Fruit fly (Drosophila melanogaster) whole organism, embryonic: Measurements from ENCODE around the gene CG18262.

Experiments
- Atf3 ChIP-seq: fragments of 200-800 bp; sonication (Bioruptor generic); optimal IDR thresholded peaks from 3 replicates; lab custom pipeline; 2016; ENCODE audit warnings: missing biosample characterization, missing genetic modification characterization
- B-H2 ChIP-seq: fragments of 200-800 bp; sonication (Bioruptor generic); optimal IDR thresholded peaks from 2 replicates; lab custom pipeline; 2018; ENCODE audit warnings: missing biosample characterization, mild to moderate bottlenecking, missing genetic modification characterization
- Bdp1 ChIP-seq: fragments of 200-800 bp; sonication (Bioruptor generic); optimal IDR thresholded peaks from 3 replicates; lab custom pipeline; 2016; ENCODE audit warnings: missing biosample characterization, missing genetic modification characterization
- CG1024 ChIP-seq: fragments of 200-800 bp; sonication (Bioruptor generic); IDR thresholded peaks from 2 replicates; pipeline ENCODE4 v1.3.6; 2022; ENCODE audit warnings: missing biosample characterization, missing genetic modification characterization
- CG10979 ChIP-seq: fragments of 200-800 bp; sonication (Bioruptor generic); optimal IDR thresholded peaks from 2 replicates; lab custom pipeline; 2018; ENCODE audit warnings: missing biosample characterization, mild to moderate bottlenecking, missing genetic modification characterization, moderate library complexity
- CG12391 ChIP-seq: fragments of 200-800 bp; sonication (Bioruptor generic); optimal IDR thresholded peaks from 3 replicates; lab custom pipeline; 2018; ENCODE audit warnings: missing biosample characterization, mild to moderate bottlenecking, missing genetic modification characterization, moderate library complexity
- CG12659 ChIP-seq: fragments of 200-800 bp; sonication (Bioruptor generic); optimal IDR thresholded peaks from 3 replicates; lab custom pipeline; 2017; ENCODE audit warnings: mild to moderate bottlenecking, missing biosample characterization, missing genetic modification reagents, missing genetic modification characterization
- CG13424 ChIP-seq: fragments of 200-800 bp; sonication (Bioruptor generic); optimal IDR thresholded peaks from 2 replicates; lab custom pipeline; 2019; ENCODE audit warnings: missing biosample characterization, mild to moderate bottlenecking, missing genetic modification characterization, moderate library complexity
- CG14050 ChIP-seq: fragments of 200-800 bp; sonication (Bioruptor generic); IDR thresholded peaks from 3 replicates; pipeline ENCODE4 v1.3.6; 2022; ENCODE audit warnings: missing biosample characterization, missing genetic modification characterization
- CG15601 ChIP-seq: fragments of 200-800 bp; sonication (Bioruptor generic); optimal IDR thresholded peaks from 3 replicates; lab custom pipeline; 2019; ENCODE audit warnings: missing biosample characterization, mild to moderate bottlenecking, missing genetic modification characterization, moderate library complexity
- CG1603 ChIP-seq: fragments of 200-800 bp; sonication (Bioruptor generic); optimal IDR thresholded peaks from 2 replicates; lab custom pipeline; 2019; ENCODE audit warnings: missing biosample characterization, mild to moderate bottlenecking, missing genetic modification characterization, moderate library complexity
- CG16815 ChIP-seq: fragments of 200-800 bp; sonication (Bioruptor generic); optimal IDR thresholded peaks from 3 replicates; lab custom pipeline; 2017; ENCODE audit warnings: missing biosample characterization, mild to moderate bottlenecking, missing genetic modification characterization
- CG18262 ChIP-seq: fragments of 200-800 bp; optimal IDR thresholded peaks from 3 replicates; lab custom pipeline; 2019; ENCODE audit warnings: missing biosample characterization, mild to moderate bottlenecking, missing genetic modification characterization, moderate library complexity
- CG30431 ChIP-seq: fragments of 200-800 bp; sonication (Bioruptor generic); optimal IDR thresholded peaks from 2 replicates; lab custom pipeline; 2017; ENCODE audit warnings: missing biosample characterization, missing genetic modification characterization
- CG32532 ChIP-seq: fragments of 200-800 bp; sonication (Bioruptor generic); IDR thresholded peaks from 2 replicates; pipeline ENCODE4 v1.3.6; 2022; ENCODE audit warnings: missing biosample characterization, missing genetic modification characterization
- CG3995 ChIP-seq: fragments of 200-800 bp; sonication (Bioruptor generic); optimal IDR thresholded peaks from 3 replicates; lab custom pipeline; 2016; ENCODE audit warnings: missing biosample characterization, missing genetic modification characterization
- CG4424 ChIP-seq: fragments of 200-800 bp; sonication (Bioruptor generic); optimal IDR thresholded peaks from 3 replicates; lab custom pipeline; 2016; ENCODE audit warnings: missing biosample characterization, missing genetic modification characterization
- CG7928 ChIP-seq: fragments of 200-800 bp; sonication (Bioruptor generic); optimal IDR thresholded peaks from 2 replicates; lab custom pipeline; 2017; ENCODE audit warnings: missing biosample characterization, mild to moderate bottlenecking, missing genetic modification characterization
- CG8089 ChIP-seq: fragments of 200-800 bp; sonication (Bioruptor generic); optimal IDR thresholded peaks from 3 replicates; lab custom pipeline; 2016; ENCODE audit warnings: missing biosample characterization, missing genetic modification characterization
- CG8944 ChIP-seq: fragments of 200-800 bp; sonication (Bioruptor generic); optimal IDR thresholded peaks from 3 replicates; lab custom pipeline; 2016; ENCODE audit warnings: missing biosample characterization, missing genetic modification characterization
- CoRest ChIP-seq: fragments of 200-800 bp; sonication (Bioruptor generic); optimal IDR thresholded peaks from 3 replicates; lab custom pipeline; 2018; ENCODE audit warnings: missing biosample characterization, mild to moderate bottlenecking, missing genetic modification characterization, moderate library complexity
- Dbx ChIP-seq: fragments of 200-800 bp; sonication (Bioruptor generic); IDR thresholded peaks from 3 replicates; pipeline ENCODE4 v1.3.6; 2022; ENCODE audit warnings: missing biosample characterization, missing genetic modification characterization
- Fer3 ChIP-seq: fragments of 200-800 bp; sonication (Bioruptor generic); optimal IDR thresholded peaks from 2 replicates; lab custom pipeline; 2018; ENCODE audit warnings: missing biosample characterization, mild to moderate bottlenecking, missing genetic modification characterization, moderate library complexity
- Hmr ChIP-seq: fragments of 200-800 bp; sonication (Bioruptor generic); optimal IDR thresholded peaks from 3 replicates; lab custom pipeline; 2017; ENCODE audit warnings: mild to moderate bottlenecking, missing biosample characterization, missing genetic modification reagents, missing genetic modification characterization
- Med ChIP-seq: fragments of 200-800 bp; sonication (Bioruptor generic); peaks from one replicate; lab custom pipeline; 2016; ENCODE audit warnings: missing biosample characterization, missing genetic modification characterization, mild to moderate bottlenecking, inconsistent platforms, moderate library complexity
- Meics ChIP-seq: fragments of 200-800 bp; sonication (Bioruptor generic); optimal IDR thresholded peaks from 2 replicates; lab custom pipeline; 2017; ENCODE audit warnings: missing biosample characterization, mild to moderate bottlenecking, missing genetic modification characterization
- Sox100B ChIP-seq: fragments of 200-800 bp; sonication (Bioruptor generic); optimal IDR thresholded peaks from 3 replicates; lab custom pipeline; 2018; ENCODE audit warnings: missing biosample characterization, mild to moderate bottlenecking, missing genetic modification characterization
- TFAM ChIP-seq: fragments of 200-800 bp; sonication (Bioruptor generic); optimal IDR thresholded peaks from 2 replicates; lab custom pipeline; 2017; ENCODE audit warnings: missing biosample characterization, missing genetic modification characterization, inconsistent platforms
- Taf1 ChIP-seq: fragments of 200-800 bp; sonication (Bioruptor generic); IDR thresholded peaks from 2 replicates; pipeline ENCODE4 v1.3.6; 2022; ENCODE audit warnings: missing biosample characterization, missing genetic modification characterization
- ac ChIP-seq: fragments of 200-800 bp; sonication (Bioruptor generic); optimal IDR thresholded peaks from 3 replicates; lab custom pipeline; 2017; ENCODE audit warnings: missing biosample characterization, mild to moderate bottlenecking, missing genetic modification characterization
- bigmax ChIP-seq: fragments of 200-800 bp; sonication (Bioruptor generic); optimal IDR thresholded peaks from 2 replicates; lab custom pipeline; 2018; ENCODE audit warnings: missing biosample characterization, mild to moderate bottlenecking, missing genetic modification characterization
- chinmo ChIP-seq: fragments of 200-800 bp; sonication (Bioruptor generic); IDR thresholded peaks from 4 replicates; pipeline ENCODE4 v1.3.6; 2022; ENCODE audit warnings: missing biosample characterization, missing genetic modification characterization; ENCODE audit not compliant: partially characterized antibody
- disco-r ChIP-seq: fragments of 200-800 bp; sonication (Bioruptor generic); optimal IDR thresholded peaks from 2 replicates; lab custom pipeline; 2016; ENCODE audit warnings: missing biosample characterization, missing genetic modification characterization
- eve ChIP-seq, 2 experiments: fragments of >200 bp; optimal IDR thresholded peaks; 2 replicates each; lab custom pipeline; 2017; ENCODE audit warnings: missing biosample characterization in 2 of 2, missing genetic modification characterization in 2 of 2
- ewg ChIP-seq: fragments of 200-800 bp; sonication (Bioruptor generic); optimal IDR thresholded peaks from 3 replicates; lab custom pipeline; 2017; ENCODE audit warnings: mild to moderate bottlenecking, missing biosample characterization, missing genetic modification reagents, missing genetic modification characterization
- fd102C ChIP-seq: fragments of 200-800 bp; sonication (Bioruptor generic); optimal IDR thresholded peaks from 2 replicates; lab custom pipeline; 2018; ENCODE audit warnings: missing biosample characterization, mild to moderate bottlenecking, missing genetic modification characterization, moderate library complexity
- grau ChIP-seq: fragments of 200-800 bp; optimal IDR thresholded peaks from 3 replicates; lab custom pipeline; 2019; ENCODE audit warnings: missing biosample characterization, mild to moderate bottlenecking, missing genetic modification characterization, moderate library complexity
- gsb ChIP-seq: fragments of 200-800 bp; sonication (Bioruptor generic); IDR thresholded peaks from 2 replicates; pipeline ENCODE4 v1.3.6; 2022; ENCODE audit warnings: missing biosample characterization, missing genetic modification characterization
- hbn ChIP-seq: fragments of 200-800 bp; sonication (Bioruptor generic); IDR thresholded peaks from 2 replicates; pipeline ENCODE4 v1.3.6; 2022; ENCODE audit warnings: missing biosample characterization, missing genetic modification characterization; ENCODE audit not compliant: partially characterized antibody
- hkb ChIP-seq, 2 experiments: fragments of 200-800 bp in 1 of 2; fragments of >200 bp in 1 of 2; sonication (Bioruptor generic) in 1 of 2; IDR thresholded peaks in 1 of 2; optimal IDR thresholded peaks in 1 of 2; 2 replicates each; pipeline versions ENCODE4 v1.3.6 to Lab custom; 2017 to 2022; ENCODE audit warnings: missing biosample characterization in 1 of 2, missing genetic modification characterization in 1 of 2
- inv ChIP-seq: fragments of 200-800 bp; sonication (Bioruptor generic); IDR thresholded peaks from 2 replicates; pipeline ENCODE4 v1.3.6; 2022; ENCODE audit warnings: missing biosample characterization, missing genetic modification characterization; ENCODE audit not compliant: partially characterized antibody
- jing ChIP-seq: fragments of 200-800 bp; sonication (Bioruptor generic); optimal IDR thresholded peaks from 2 replicates; lab custom pipeline; 2018; ENCODE audit warnings: missing biosample characterization, mild to moderate bottlenecking, missing genetic modification characterization
- jumu ChIP-seq: fragments of 200-800 bp; sonication (Bioruptor generic); optimal IDR thresholded peaks from 3 replicates; lab custom pipeline; 2016; ENCODE audit warnings: missing biosample characterization, missing genetic modification characterization
- maf-S ChIP-seq: fragments of 200-800 bp; sonication (Bioruptor generic); optimal IDR thresholded peaks from 2 replicates; lab custom pipeline; 2016; ENCODE audit warnings: missing biosample characterization, missing genetic modification characterization
- nerfin-1 ChIP-seq: fragments of 200-800 bp; sonication (Bioruptor generic); optimal IDR thresholded peaks from 3 replicates; lab custom pipeline; 2019; ENCODE audit warnings: missing biosample characterization, mild to moderate bottlenecking, missing genetic modification characterization, moderate library complexity
- run ChIP-seq: fragments of 200-800 bp; sonication (Bioruptor generic); optimal IDR thresholded peaks from 3 replicates; lab custom pipeline; 2018; ENCODE audit warnings: missing biosample characterization, mild to moderate bottlenecking, missing genetic modification characterization
- slou ChIP-seq: fragments of 200-800 bp; sonication (Bioruptor generic); optimal IDR thresholded peaks from 3 replicates; lab custom pipeline; 2016; ENCODE audit warnings: missing biosample characterization, missing genetic modification characterization
- sob ChIP-seq: fragments of 200-800 bp; sonication (Bioruptor generic); IDR thresholded peaks from 2 replicates; pipeline ENCODE4 v1.3.6; 2022; ENCODE audit warnings: missing biosample characterization, missing genetic modification characterization

The CG18262 gene

dm6 chrX:8196157-8196526 lies 43.4 kb downstream of the CG18262 start (continued):
- TF ChIP-seq eve (GFP tag; optimal IDR thresholded peaks at IDR 0.05; lab: Kevin White, UChicago) (peak in 1 of 2 experiments; percentile 81), CG18262 (tag; lab: Kevin White, UChicago) (peak; percentile 35), B-H2 (GFP tag; lab: Kevin White, UChicago) (no peak), grau (tag; lab: Kevin White, UChicago) (peak; percentile 39), ewg (GFP tag; lab: Kevin White, UChicago) (no peak), CG1603 (no peak), CG12391 (tag; lab: Kevin White, UChicago) (peak; percentile 10), bigmax (GFP tag; lab: Kevin White, UChicago) (no peak), CG16815 (GFP tag; lab: Kevin White, UChicago) (peak; percentile 2), CG13424 (tag; lab: Kevin White, UChicago) (peak; percentile 40), Med (GFP tag; lab: Kevin White, UChicago) (peak; percentile 34), Bdp1 (GFP tag; lab: Kevin White, UChicago) (no peak), Meics (GFP tag; lab: Kevin White, UChicago) (peak; percentile 30)

- TF ChIP-seq TFAM (GFP tag; lab: Kevin White, UChicago) = no peak
- TF ChIP-seq CG15601 = peak; percentile 20
- TF ChIP-seq CG12659 = no peak
- no peak for TF ChIP-seq slou (GFP tag; lab: Kevin White, UChicago)
- no peak for TF ChIP-seq CG1024 (GFP tag; lab: Robert Waterston, UW)
- no peak for TF ChIP-seq run (tag; lab: Kevin White, UChicago)
- TF ChIP-seq inv = no peak
- peak; percentile 1 for TF ChIP-seq jing
- TF ChIP-seq ac (GFP tag; lab: Kevin White, UChicago) = no peak
- no peak for TF ChIP-seq jumu
- peak; percentile 50; the same call in 2 of the 3 replicates for TF ChIP-seq CG14050 (GFP tag; lab: Robert Waterston, UW)
- no peak for TF ChIP-seq CG3995
- TF ChIP-seq Taf1 = no peak
- TF ChIP-seq CG4424 (GFP tag; lab: Kevin White, UChicago) = peak; percentile 32
- TF ChIP-seq chinmo (GFP tag; lab: Robert Waterston, UW) = peak; percentile 95
- TF ChIP-seq nerfin-1 = no peak
- TF ChIP-seq Dbx (GFP tag; lab: Robert Waterston, UW) = no peak
- no peak for TF ChIP-seq CG32532 (GFP tag; lab: Robert Waterston, UW)
- TF ChIP-seq maf-S (GFP tag; lab: Kevin White, UChicago) = no peak
- TF ChIP-seq CG8944 (GFP tag; lab: Kevin White, UChicago) = no peak
- TF ChIP-seq fd102C (GFP tag; lab: Kevin White, UChicago) = no peak
- TF ChIP-seq CG7928 (GFP tag; lab: Kevin White, UChicago) = no peak
- no peak for TF ChIP-seq CoRest (tag; lab: Kevin White, UChicago)
- TF ChIP-seq disco-r (GFP tag; lab: Kevin White, UChicago) = no peak
- 0 out of 2 replicates have a peak, but pooled peaks have one; percentile 35 for TF ChIP-seq sob (GFP tag; lab: Robert Waterston, UW)
- TF ChIP-seq Fer3 (tag; lab: Kevin White, UChicago) = no peak
- no peak for TF ChIP-seq Atf3 (GFP tag; lab: Kevin White, UChicago)
- TF ChIP-seq hkb (optimal IDR thresholded peaks at IDR 0.05; lab: Kevin White, UChicago) = no peak
- peak; percentile 83 for TF ChIP-seq hkb (GFP tag; IDR thresholded peaks at IDR 0.05; lab: Robert Waterston, UW)
- peak; percentile 40 for TF ChIP-seq Sox100B (GFP tag; lab: Kevin White, UChicago)
- no peak for TF ChIP-seq CG8089 (GFP tag; lab: Kevin White, UChicago)
- peak; percentile 31 for TF ChIP-seq CG30431
- TF ChIP-seq Hmr = no peak
- TF ChIP-seq hbn = no peak
- TF ChIP-seq CG16815 (GFP tag; lab: Kevin White, UChicago) = no peak
- TF ChIP-seq CG10979 (tag; lab: Kevin White, UChicago) = peak; percentile 47
- 0 out of 2 replicates have a peak, but pooled peaks have one; percentile 17 for TF ChIP-seq gsb
Measured at dm6 chrX:8196598-8197228, 44.0 kb downstream of the CG18262 start.
